Worm (Caenorhabditis elegans) whole organism, L4/young adult: ENCODE results near the gene K03H1.11.

Experiments used
- W03F9.2 ChIP-seq: fragments of 150-350 bp; optimal IDR thresholded peaks from 2 replicates; lab custom pipeline; 2014; ENCODE audit warnings: missing biosample characterization, missing genetic modification characterization
- dao-5 ChIP-seq: sonication (generic microtip); optimal IDR thresholded peaks from 2 replicates; lab custom pipeline; 2016; ENCODE audit warnings: missing genotype, missing genetic modification characterization, moderate library complexity, missing compliant biosample characterization

DNA sequence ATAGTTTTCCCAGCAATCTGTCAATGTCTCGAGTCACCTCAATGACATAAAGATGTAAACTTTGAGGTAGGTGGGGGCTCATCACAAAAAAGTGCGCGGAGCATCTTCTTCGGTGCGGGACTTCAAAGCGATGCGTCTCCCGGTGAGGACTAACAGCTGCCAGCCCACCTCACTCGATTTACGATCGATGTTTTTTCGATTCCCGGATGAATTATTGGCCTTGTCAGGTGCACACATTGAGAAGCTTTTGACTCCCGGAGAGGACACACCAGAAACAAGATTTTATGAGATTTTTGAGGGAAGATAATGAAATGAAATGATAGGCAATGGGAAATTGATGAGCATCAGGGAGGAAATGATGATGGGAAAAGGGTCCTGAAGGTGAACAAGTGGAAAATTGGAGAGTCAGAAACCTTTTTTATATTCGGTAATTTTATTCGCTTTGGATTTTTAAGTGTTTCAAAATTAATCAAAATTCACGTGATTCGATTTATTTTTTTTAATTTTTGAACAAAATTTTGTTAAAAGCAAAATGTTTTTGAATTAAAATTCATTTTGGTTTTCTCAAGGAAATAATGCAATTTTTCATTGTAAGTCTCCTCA is 35.2 kb upstream of the K03H1.11 start, which contains the start of gene C05B5.12:
- TF ChIP-seq dao-5 (tag; lab: Kevin White, UChicago): no peak
- TF ChIP-seq W03F9.2 (tag; lab: Kevin White, UChicago): no peak
